Fruit fly (Drosophila melanogaster) whole organism, pupa: Measurements from ENCODE around the gene CG7872.
A peak's percentile ranks its signal among the peaks of the same experiment; 100 is the strongest.

Experiments used
- CG10348 ChIP-seq: fragments of 200-800 bp; sonication (Bioruptor generic); IDR thresholded peaks from 2 replicates; pipeline ENCODE4 v1.3.6; 2022; ENCODE audit warnings: missing biosample characterization, missing genetic modification characterization
- CG13204 ChIP-seq: fragments of 200-800 bp; sonication (Bioruptor generic); optimal IDR thresholded peaks from 2 replicates; lab custom pipeline; 2018; ENCODE audit warnings: missing biosample characterization, mild to moderate bottlenecking, missing genetic modification characterization, moderate library complexity
- CG14655 ChIP-seq: fragments of 200-800 bp; sonication (Bioruptor generic); optimal IDR thresholded peaks from 3 replicates; lab custom pipeline; 2017; ENCODE audit warnings: mild to moderate bottlenecking, missing biosample characterization, missing genetic modification reagents, missing genetic modification characterization
- CG15710 ChIP-seq: fragments of 200-800 bp; sonication (Bioruptor generic); optimal IDR thresholded peaks from 2 replicates; lab custom pipeline; 2018; ENCODE audit warnings: missing biosample characterization, mild to moderate bottlenecking, missing genetic modification characterization, moderate library complexity
- CG17806 ChIP-seq: fragments of 200-800 bp; sonication (Bioruptor generic); optimal IDR thresholded peaks from 2 replicates; lab custom pipeline; 2018; ENCODE audit warnings: missing biosample characterization, mild to moderate bottlenecking, missing genetic modification characterization, moderate library complexity
- CG4496 ChIP-seq: fragments of 200-800 bp; sonication (Bioruptor generic); IDR thresholded peaks from 3 replicates; pipeline ENCODE4 v1.3.6; 2022; ENCODE audit warnings: missing biosample characterization, missing genetic modification characterization
- CG8159 ChIP-seq: fragments of 200-800 bp; sonication (Bioruptor generic); optimal IDR thresholded peaks from 3 replicates; lab custom pipeline; 2018; ENCODE audit warnings: missing biosample characterization, mild to moderate bottlenecking, missing genetic modification characterization, moderate library complexity
- CG9948 ChIP-seq: fragments of 200-800 bp; sonication (Bioruptor generic); optimal IDR thresholded peaks from 2 replicates; lab custom pipeline; 2018; ENCODE audit warnings: missing biosample characterization, mild to moderate bottlenecking, missing genetic modification characterization, moderate library complexity
- EcR ChIP-seq: fragments of 200-800 bp; sonication (Bioruptor generic); optimal IDR thresholded peaks from 3 replicates; lab custom pipeline; 2019; ENCODE audit warnings: missing biosample characterization, missing genetic modification characterization, mild to moderate bottlenecking, moderate library complexity, missing genetic modification reagents
- Pif1A ChIP-seq: fragments of 200-800 bp; sonication (Bioruptor generic); optimal IDR thresholded peaks from 3 replicates; lab custom pipeline; 2016; ENCODE audit warnings: missing biosample characterization, missing genetic modification characterization
- Pif1B ChIP-seq: fragments of 200-800 bp; sonication (Bioruptor generic); optimal IDR thresholded peaks from 3 replicates; lab custom pipeline; 2016; ENCODE audit warnings: missing biosample characterization, missing genetic modification characterization
- fd96Ca ChIP-seq: fragments of 200-800 bp; sonication (Bioruptor generic); IDR thresholded peaks from 3 replicates; pipeline ENCODE4 v1.3.6; 2022; ENCODE audit warnings: missing biosample characterization, missing genetic modification characterization
- rn ChIP-seq: fragments of 200-800 bp; sonication (Bioruptor generic); IDR thresholded peaks from 2 replicates; pipeline ENCODE4 v1.3.6; 2022; ENCODE audit warnings: missing biosample characterization, missing genetic modification characterization

dm6 chrX:15582853-15583252 lies 4.8 kb downstream of the CG7872 start, which contains the start of the genes CG9215 and CG8097:
- TF ChIP-seq Pif1B (GFP tag; lab: Kevin White, UChicago) (no peak), CG17806 (tag; lab: Kevin White, UChicago) (no peak), Pif1A (GFP tag; lab: Kevin White, UChicago) (no peak), CG8159 (tag; lab: Kevin White, UChicago) (no peak), rn (GFP tag; lab: Robert Waterston, UW) (no peak), EcR (GFP tag; lab: Kevin White, UChicago) (no peak), fd96Ca (no peak), CG10348 (no peak), CG9948 (tag; lab: Kevin White, UChicago) (peak; percentile 7), CG4496 (GFP tag; lab: Robert Waterston, UW) (no peak), CG14655 (GFP tag; lab: Kevin White, UChicago) (no peak), CG13204 (no peak), CG15710 (peak; percentile 27)
